Worm (Caenorhabditis elegans) whole organism, L3 larva: ENCODE results near the gene W08E12.7.

Experiments used
- ama-1 ChIP-seq: fragments of 150-350 bp; optimal IDR thresholded peaks from 2 replicates; lab custom pipeline; 2018
- elt-2 ChIP-seq: sonication (generic microtip); optimal IDR thresholded peaks from 2 replicates; lab custom pipeline; 2016; ENCODE audit warnings: missing genetic modification reagents, mild to moderate bottlenecking, missing genetic modification characterization, missing compliant biosample characterization
- fos-1 ChIP-seq: fragments of 150-350 bp; optimal IDR thresholded peaks from 2 replicates; lab custom pipeline; 2014; ENCODE audit warnings: missing biosample characterization, missing genetic modification characterization
- jun-1 ChIP-seq: fragments of 150-350 bp; optimal IDR thresholded peaks from 2 replicates; lab custom pipeline; 2014; ENCODE audit warnings: missing biosample characterization, missing genetic modification reagents, missing genetic modification characterization
- nfya-1 ChIP-seq: sonication (generic microtip); optimal IDR thresholded peaks from 2 replicates; lab custom pipeline; 2017; ENCODE audit warnings: missing genetic modification characterization, mild to moderate bottlenecking, missing compliant biosample characterization, antibody characterized with exemption, moderate library complexity; ENCODE audit not compliant: insufficient read depth
- nhr-11 ChIP-seq: fragments of 150-350 bp; optimal IDR thresholded peaks from 2 replicates; lab custom pipeline; 2014; ENCODE audit warnings: missing biosample characterization, missing genetic modification characterization
- nhr-77 ChIP-seq: fragments of 150-350 bp; optimal IDR thresholded peaks from 2 replicates; lab custom pipeline; 2014; ENCODE audit warnings: missing biosample characterization, missing genetic modification characterization
- pha-4 ChIP-seq: fragments of 150-350 bp; optimal IDR thresholded peaks from 2 replicates; lab custom pipeline; 2014; ENCODE audit warnings: missing biosample characterization, missing genetic modification reagents, missing genetic modification characterization
- skn-1 ChIP-seq: fragments of 150-350 bp; optimal IDR thresholded peaks from 2 replicates; lab custom pipeline; 2014; ENCODE audit warnings: missing biosample characterization, missing genetic modification characterization
- tbx-2 ChIP-seq: sonication (generic microtip); optimal IDR thresholded peaks from 2 replicates; lab custom pipeline; 2016; ENCODE audit warnings: mild to moderate bottlenecking, missing genetic modification characterization, missing compliant biosample characterization
- unc-62 ChIP-seq: fragments of 150-350 bp; sonication (generic microtip); optimal IDR thresholded peaks from 4 replicates; lab custom pipeline; 2014; ENCODE audit warnings: missing biosample characterization, missing genetic modification reagents, missing genetic modification characterization
- zag-1 ChIP-seq: fragments of 150-350 bp; optimal IDR thresholded peaks from 2 replicates; lab custom pipeline; 2014; ENCODE audit warnings: missing biosample characterization, missing genetic modification characterization
- ztf-4 ChIP-seq: fragments of 150-350 bp; optimal IDR thresholded peaks from 2 replicates; lab custom pipeline; 2014; ENCODE audit warnings: missing biosample characterization, missing genetic modification characterization

DNA sequence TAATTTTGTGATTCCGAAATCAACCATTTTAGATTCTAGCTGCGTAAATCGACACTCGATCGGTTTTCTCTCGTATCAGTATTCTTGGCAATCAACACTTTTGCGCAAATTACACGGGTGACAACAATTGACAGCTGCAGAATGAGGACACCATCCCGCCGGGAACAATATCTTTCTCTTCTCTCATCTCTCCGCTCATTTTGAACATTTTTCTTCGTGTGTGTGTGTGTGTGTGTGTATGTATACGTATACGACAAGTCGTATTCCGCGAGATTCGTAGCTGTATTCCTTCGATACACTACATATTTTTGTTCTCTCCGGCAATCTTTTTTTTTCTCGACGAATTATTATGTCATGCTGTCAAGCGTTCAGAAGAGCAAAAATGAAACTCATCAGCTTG, 38.1 kb upstream of the W08E12.7 start:
- no peak for TF ChIP-seq nhr-11
- no peak for TF ChIP-seq skn-1 (tag; lab: Kevin White, UChicago)
- TF ChIP-seq nhr-77, result no peak
- no peak for TF ChIP-seq pha-4 (tag; lab: Kevin White, UChicago)
- TF ChIP-seq zag-1, result no peak
- TF ChIP-seq ztf-4, result no peak
- no peak for TF ChIP-seq elt-2
- TF ChIP-seq tbx-2 (tag; lab: Kevin White, UChicago), result no peak
- TF ChIP-seq fos-1, result no peak
- no peak for TF ChIP-seq nfya-1
- TF ChIP-seq unc-62 (GFP tag; lab: Kevin White, UChicago), result no peak
- TF ChIP-seq ama-1 (lab: Kevin White, UChicago), result no peak
- TF ChIP-seq jun-1 (tag; lab: Kevin White, UChicago), result no peak
